Fruit fly (Drosophila melanogaster) whole organism, pupa: ENCODE data around the gene SsRbeta.

Experiments used
- CG10348 ChIP-seq: fragments of 200-800 bp; sonication (Bioruptor generic); IDR thresholded peaks from 2 replicates; pipeline ENCODE4 v1.3.6; 2022; ENCODE audit warnings: missing biosample characterization, missing genetic modification characterization
- CG12605 ChIP-seq: fragments of 200-800 bp; sonication (Bioruptor generic); IDR thresholded peaks from 2 replicates; pipeline ENCODE4 v1.3.6; 2022; ENCODE audit warnings: missing biosample characterization, missing genetic modification characterization
- CG13204 ChIP-seq: fragments of 200-800 bp; sonication (Bioruptor generic); optimal IDR thresholded peaks from 2 replicates; lab custom pipeline; 2018; ENCODE audit warnings: missing biosample characterization, mild to moderate bottlenecking, missing genetic modification characterization, moderate library complexity
- CG14655 ChIP-seq: fragments of 200-800 bp; sonication (Bioruptor generic); optimal IDR thresholded peaks from 3 replicates; lab custom pipeline; 2017; ENCODE audit warnings: mild to moderate bottlenecking, missing biosample characterization, missing genetic modification reagents, missing genetic modification characterization
- CG15710 ChIP-seq: fragments of 200-800 bp; sonication (Bioruptor generic); optimal IDR thresholded peaks from 2 replicates; lab custom pipeline; 2018; ENCODE audit warnings: missing biosample characterization, mild to moderate bottlenecking, missing genetic modification characterization, moderate library complexity
- CG17806 ChIP-seq: fragments of 200-800 bp; sonication (Bioruptor generic); optimal IDR thresholded peaks from 2 replicates; lab custom pipeline; 2018; ENCODE audit warnings: missing biosample characterization, mild to moderate bottlenecking, missing genetic modification characterization, moderate library complexity
- CG32121 ChIP-seq: fragments of 200-800 bp; sonication (Bioruptor generic); IDR thresholded peaks from 2 replicates; pipeline ENCODE4 v1.3.6; 2022; ENCODE audit warnings: missing biosample characterization, missing genetic modification characterization
- CG34367 ChIP-seq: fragments of 200-800 bp; sonication (Bioruptor generic); optimal IDR thresholded peaks from 2 replicates; lab custom pipeline; 2018; ENCODE audit warnings: missing biosample characterization, mild to moderate bottlenecking, missing genetic modification characterization
- CG4496 ChIP-seq: fragments of 200-800 bp; sonication (Bioruptor generic); IDR thresholded peaks from 3 replicates; pipeline ENCODE4 v1.3.6; 2022; ENCODE audit warnings: missing biosample characterization, missing genetic modification characterization
- CG8159 ChIP-seq: fragments of 200-800 bp; sonication (Bioruptor generic); optimal IDR thresholded peaks from 3 replicates; lab custom pipeline; 2018; ENCODE audit warnings: missing biosample characterization, mild to moderate bottlenecking, missing genetic modification characterization, moderate library complexity
- CG8301 ChIP-seq: fragments of 200-800 bp; sonication (Bioruptor generic); optimal IDR thresholded peaks from 2 replicates; lab custom pipeline; 2018; ENCODE audit warnings: missing biosample characterization, mild to moderate bottlenecking, missing genetic modification characterization
- CG9948 ChIP-seq: fragments of 200-800 bp; sonication (Bioruptor generic); optimal IDR thresholded peaks from 2 replicates; lab custom pipeline; 2018; ENCODE audit warnings: missing biosample characterization, mild to moderate bottlenecking, missing genetic modification characterization, moderate library complexity
- D1 ChIP-seq: fragments of 200-800 bp; sonication (Bioruptor generic); optimal IDR thresholded peaks from 2 replicates; lab custom pipeline; 2018; ENCODE audit warnings: missing biosample characterization, mild to moderate bottlenecking, missing genetic modification characterization, moderate library complexity
- EcR ChIP-seq: fragments of 200-800 bp; sonication (Bioruptor generic); optimal IDR thresholded peaks from 3 replicates; lab custom pipeline; 2019; ENCODE audit warnings: missing biosample characterization, missing genetic modification characterization, mild to moderate bottlenecking, moderate library complexity, missing genetic modification reagents
- Ets98B ChIP-seq: fragments of 200-800 bp; sonication (Bioruptor generic); IDR thresholded peaks from 2 replicates; pipeline ENCODE4 v1.3.6; 2022; ENCODE audit warnings: missing biosample characterization, missing genetic modification characterization
- Pif1A ChIP-seq: fragments of 200-800 bp; sonication (Bioruptor generic); optimal IDR thresholded peaks from 3 replicates; lab custom pipeline; 2016; ENCODE audit warnings: missing biosample characterization, missing genetic modification characterization
- Pif1B ChIP-seq: fragments of 200-800 bp; sonication (Bioruptor generic); optimal IDR thresholded peaks from 3 replicates; lab custom pipeline; 2016; ENCODE audit warnings: missing biosample characterization, missing genetic modification characterization
- Snoo ChIP-seq: fragments of 200-800 bp; sonication (Bioruptor generic); optimal IDR thresholded peaks from 3 replicates; lab custom pipeline; 2017; ENCODE audit warnings: missing biosample characterization, mild to moderate bottlenecking, missing genetic modification characterization, inconsistent platforms
- fd96Ca ChIP-seq: fragments of 200-800 bp; sonication (Bioruptor generic); IDR thresholded peaks from 3 replicates; pipeline ENCODE4 v1.3.6; 2022; ENCODE audit warnings: missing biosample characterization, missing genetic modification characterization
- gl ChIP-seq: fragments of 200-800 bp; sonication (Bioruptor generic); optimal IDR thresholded peaks from 2 replicates; lab custom pipeline; 2018; ENCODE audit warnings: missing biosample characterization, mild to moderate bottlenecking, missing genetic modification characterization
- rn ChIP-seq: fragments of 200-800 bp; sonication (Bioruptor generic); IDR thresholded peaks from 2 replicates; pipeline ENCODE4 v1.3.6; 2022; ENCODE audit warnings: missing biosample characterization, missing genetic modification characterization

The SsRbeta gene

dm6 chr3L:16121791-16122190 is 7.6 kb upstream of the SsRbeta start, which contains the start of gene Strump:
Gene Strump (plus strand): TSS chr3L:16122002.
- no peak for TF ChIP-seq CG4496 (GFP tag; lab: Robert Waterston, UW)
- TF ChIP-seq gl (tag; lab: Kevin White, UChicago), result no peak
- no peak for TF ChIP-seq CG15710
- no peak for TF ChIP-seq EcR (GFP tag; lab: Kevin White, UChicago)
- TF ChIP-seq CG13204 (GFP tag; lab: Kevin White, UChicago), result no peak
- no peak for TF ChIP-seq CG12605 (GFP tag; lab: Robert Waterston, UW)
- no peak for TF ChIP-seq CG10348
- no peak for TF ChIP-seq Ets98B (GFP tag; lab: Robert Waterston, UW)
- TF ChIP-seq CG34367, result no peak

- TF ChIP-seq CG12605 (GFP tag; lab: Robert Waterston, UW) (peak; percentile 63), CG10348 (peak; percentile 62), Pif1B (GFP tag; lab: Kevin White, UChicago) (no peak), Snoo (peak; percentile 86), EcR (GFP tag; lab: Kevin White, UChicago) (peak; percentile 71), CG34367 (no peak), CG8159 (tag; lab: Kevin White, UChicago) (peak; percentile 86), D1 (tag; lab: Kevin White, UChicago) (no peak), Pif1A (GFP tag; lab: Kevin White, UChicago) (no peak), CG14655 (GFP tag; lab: Kevin White, UChicago) (no peak), fd96Ca (peak; percentile 89; the same call in 2 of the 3 replicates), rn (GFP tag; lab: Robert Waterston, UW) (peak; percentile 75), Ets98B (GFP tag; lab: Robert Waterston, UW) (peak; percentile 68), CG13204 (GFP tag; lab: Kevin White, UChicago) (no peak), CG4496 (GFP tag; lab: Robert Waterston, UW) (peak; percentile 87), CG15710 (peak; percentile 79), CG17806 (peak; percentile 85), CG32121 (GFP tag; lab: Robert Waterston, UW) (peak; percentile 77), CG8301 (peak; percentile 91), CG9948 (tag; lab: Kevin White, UChicago) (peak; percentile 83), gl (tag; lab: Kevin White, UChicago) (peak; percentile 86)
- TF ChIP-seq, all 21 proteins: peak for 15
Observed at dm6 chr3L:16128481-16128972, 890 bp upstream of the SsRbeta start, which contains the start of gene Pgm1. Gene Pgm1 (minus strand): TSS chr3L:16128531.

dm6 chr3L:16131264-16132066 is 2.0 kb downstream of the SsRbeta start, which contains the start of the genes Trs20 and elg1:
Gene Trs20 (minus strand): TSS chr3L:16131632.
Gene elg1 (plus strand): TSS chr3L:16132028.
- TF ChIP-seq CG9948 (tag; lab: Kevin White, UChicago), result peak; percentile 24
- TF ChIP-seq CG15710, result peak; percentile 60
- peak; percentile 20 for TF ChIP-seq CG17806
- TF ChIP-seq Snoo, result peak; percentile 49
- TF ChIP-seq CG32121 (GFP tag; lab: Robert Waterston, UW), result peak; percentile 40; the same call in 1 of the 2 replicates
- no peak for TF ChIP-seq CG8301
- no peak for TF ChIP-seq CG8159 (tag; lab: Kevin White, UChicago)
- TF ChIP-seq rn (GFP tag; lab: Robert Waterston, UW), result no peak
- peak; percentile 10; the same call in 1 of the 2 replicates for TF ChIP-seq Ets98B (GFP tag; lab: Robert Waterston, UW)
- peak; percentile 27 for TF ChIP-seq EcR (GFP tag; lab: Kevin White, UChicago)
- no peak for TF ChIP-seq fd96Ca
- TF ChIP-seq CG10348, result no peak
- peak; percentile 23 for TF ChIP-seq CG34367
- TF ChIP-seq gl (tag; lab: Kevin White, UChicago), result no peak

dm6 chr3L:16132067-16132418 is 2.6 kb downstream of the SsRbeta start:
- TF ChIP-seq gl (tag; lab: Kevin White, UChicago) (no peak), CG34367 (no peak), CG13204 (GFP tag; lab: Kevin White, UChicago) (no peak), CG32121 (GFP tag; lab: Robert Waterston, UW) (no peak), CG10348 (no peak), CG4496 (GFP tag; lab: Robert Waterston, UW) (no peak), CG14655 (GFP tag; lab: Kevin White, UChicago) (no peak), Snoo (no peak), Ets98B (GFP tag; lab: Robert Waterston, UW) (no peak), rn (GFP tag; lab: Robert Waterston, UW) (no peak), CG8301 (no peak), EcR (GFP tag; lab: Kevin White, UChicago) (no peak), CG15710 (no peak), CG12605 (GFP tag; lab: Robert Waterston, UW) (no peak), fd96Ca (no peak), CG17806 (no peak), CG9948 (tag; lab: Kevin White, UChicago) (no peak), Pif1A (GFP tag; lab: Kevin White, UChicago) (no peak), Pif1B (GFP tag; lab: Kevin White, UChicago) (no peak)

dm6 chr3L:16136819-16137553 is 7.6 kb downstream of the SsRbeta start:
- TF ChIP-seq CG10348 (no peak), CG13204 (GFP tag; lab: Kevin White, UChicago) (no peak), CG9948 (tag; lab: Kevin White, UChicago) (no peak), CG15710 (no peak), CG17806 (no peak), Ets98B (GFP tag; lab: Robert Waterston, UW) (no peak), CG34367 (no peak), CG32121 (GFP tag; lab: Robert Waterston, UW) (no peak), EcR (GFP tag; lab: Kevin White, UChicago) (no peak), CG4496 (GFP tag; lab: Robert Waterston, UW) (no peak), CG12605 (GFP tag; lab: Robert Waterston, UW) (no peak), Pif1B (GFP tag; lab: Kevin White, UChicago) (no peak), rn (GFP tag; lab: Robert Waterston, UW) (no peak), fd96Ca (no peak), CG14655 (GFP tag; lab: Kevin White, UChicago) (no peak), Pif1A (GFP tag; lab: Kevin White, UChicago) (no peak), Snoo (no peak), CG8301 (no peak), CG8159 (tag; lab: Kevin White, UChicago) (no peak)
